Worm (Caenorhabditis elegans): ENCODE results near the gene ZK792.1.

- TF ChIP-seq tbx-2 (tag; optimal IDR thresholded peaks at IDR 0.05) (no peak), pag-3 (tag; optimal IDR thresholded peaks at IDR 0.05; ENCODE audit: borderline replicate concordance) (no peak), ceh-24 (tag; optimal IDR thresholded peaks at IDR 0.05) (no peak), unc-86 (tag; optimal IDR thresholded peaks at IDR 0.05) (no peak), madf-2 (tag; optimal IDR thresholded peaks at IDR 0.05) (no peak), unc-42 (tag; optimal IDR thresholded peaks at IDR 0.05) (no peak), nfya-1 (tag; optimal IDR thresholded peaks at IDR 0.05) (no peak), fkh-10 (GFP tag; optimal IDR thresholded peaks at IDR 0.05) (no peak), zip-5 (tag; optimal IDR thresholded peaks at IDR 0.05) (no peak), dve-1 (tag; optimal IDR thresholded peaks at IDR 0.05) (no peak)
Observed at ce11 chrIV:11688018-11688417, 28.4 kb downstream of the ZK792.1 start, which contains the start of gene ZK792.5.
